Fruit fly (Drosophila melanogaster) whole organism, pupa: Measurements from ENCODE around the gene HDAC4.
A peak's percentile ranks its signal among the peaks of the same experiment; 100 is the strongest.

Experiments used
- CG10348 ChIP-seq: fragments of 200-800 bp; sonication (Bioruptor generic); IDR thresholded peaks from 2 replicates; pipeline ENCODE4 v1.3.6; 2022; ENCODE audit warnings: missing biosample characterization, missing genetic modification characterization
- CG12605 ChIP-seq: fragments of 200-800 bp; sonication (Bioruptor generic); IDR thresholded peaks from 2 replicates; pipeline ENCODE4 v1.3.6; 2022; ENCODE audit warnings: missing biosample characterization, missing genetic modification characterization
- CG13204 ChIP-seq: fragments of 200-800 bp; sonication (Bioruptor generic); optimal IDR thresholded peaks from 2 replicates; lab custom pipeline; 2018; ENCODE audit warnings: missing biosample characterization, mild to moderate bottlenecking, missing genetic modification characterization, moderate library complexity
- CG14655 ChIP-seq: fragments of 200-800 bp; sonication (Bioruptor generic); optimal IDR thresholded peaks from 3 replicates; lab custom pipeline; 2017; ENCODE audit warnings: mild to moderate bottlenecking, missing biosample characterization, missing genetic modification reagents, missing genetic modification characterization
- CG15710 ChIP-seq: fragments of 200-800 bp; sonication (Bioruptor generic); optimal IDR thresholded peaks from 2 replicates; lab custom pipeline; 2018; ENCODE audit warnings: missing biosample characterization, mild to moderate bottlenecking, missing genetic modification characterization, moderate library complexity
- CG17806 ChIP-seq: fragments of 200-800 bp; sonication (Bioruptor generic); optimal IDR thresholded peaks from 2 replicates; lab custom pipeline; 2018; ENCODE audit warnings: missing biosample characterization, mild to moderate bottlenecking, missing genetic modification characterization, moderate library complexity
- CG32121 ChIP-seq: fragments of 200-800 bp; sonication (Bioruptor generic); IDR thresholded peaks from 2 replicates; pipeline ENCODE4 v1.3.6; 2022; ENCODE audit warnings: missing biosample characterization, missing genetic modification characterization
- CG34367 ChIP-seq: fragments of 200-800 bp; sonication (Bioruptor generic); optimal IDR thresholded peaks from 2 replicates; lab custom pipeline; 2018; ENCODE audit warnings: missing biosample characterization, mild to moderate bottlenecking, missing genetic modification characterization
- CG4496 ChIP-seq: fragments of 200-800 bp; sonication (Bioruptor generic); IDR thresholded peaks from 3 replicates; pipeline ENCODE4 v1.3.6; 2022; ENCODE audit warnings: missing biosample characterization, missing genetic modification characterization
- CG8159 ChIP-seq: fragments of 200-800 bp; sonication (Bioruptor generic); optimal IDR thresholded peaks from 3 replicates; lab custom pipeline; 2018; ENCODE audit warnings: missing biosample characterization, mild to moderate bottlenecking, missing genetic modification characterization, moderate library complexity
- CG8301 ChIP-seq: fragments of 200-800 bp; sonication (Bioruptor generic); optimal IDR thresholded peaks from 2 replicates; lab custom pipeline; 2018; ENCODE audit warnings: missing biosample characterization, mild to moderate bottlenecking, missing genetic modification characterization
- CG9948 ChIP-seq: fragments of 200-800 bp; sonication (Bioruptor generic); optimal IDR thresholded peaks from 2 replicates; lab custom pipeline; 2018; ENCODE audit warnings: missing biosample characterization, mild to moderate bottlenecking, missing genetic modification characterization, moderate library complexity
- D1 ChIP-seq: fragments of 200-800 bp; sonication (Bioruptor generic); optimal IDR thresholded peaks from 2 replicates; lab custom pipeline; 2018; ENCODE audit warnings: missing biosample characterization, mild to moderate bottlenecking, missing genetic modification characterization, moderate library complexity
- EcR ChIP-seq: fragments of 200-800 bp; sonication (Bioruptor generic); optimal IDR thresholded peaks from 3 replicates; lab custom pipeline; 2019; ENCODE audit warnings: missing biosample characterization, missing genetic modification characterization, mild to moderate bottlenecking, moderate library complexity, missing genetic modification reagents
- Ets98B ChIP-seq: fragments of 200-800 bp; sonication (Bioruptor generic); IDR thresholded peaks from 2 replicates; pipeline ENCODE4 v1.3.6; 2022; ENCODE audit warnings: missing biosample characterization, missing genetic modification characterization
- Pif1A ChIP-seq: fragments of 200-800 bp; sonication (Bioruptor generic); optimal IDR thresholded peaks from 3 replicates; lab custom pipeline; 2016; ENCODE audit warnings: missing biosample characterization, missing genetic modification characterization
- Pif1B ChIP-seq: fragments of 200-800 bp; sonication (Bioruptor generic); optimal IDR thresholded peaks from 3 replicates; lab custom pipeline; 2016; ENCODE audit warnings: missing biosample characterization, missing genetic modification characterization
- Snoo ChIP-seq: fragments of 200-800 bp; sonication (Bioruptor generic); optimal IDR thresholded peaks from 3 replicates; lab custom pipeline; 2017; ENCODE audit warnings: missing biosample characterization, mild to moderate bottlenecking, missing genetic modification characterization, inconsistent platforms
- fd96Ca ChIP-seq: fragments of 200-800 bp; sonication (Bioruptor generic); IDR thresholded peaks from 3 replicates; pipeline ENCODE4 v1.3.6; 2022; ENCODE audit warnings: missing biosample characterization, missing genetic modification characterization
- gl ChIP-seq: fragments of 200-800 bp; sonication (Bioruptor generic); optimal IDR thresholded peaks from 2 replicates; lab custom pipeline; 2018; ENCODE audit warnings: missing biosample characterization, mild to moderate bottlenecking, missing genetic modification characterization
- rn ChIP-seq: fragments of 200-800 bp; sonication (Bioruptor generic); IDR thresholded peaks from 2 replicates; pipeline ENCODE4 v1.3.6; 2022; ENCODE audit warnings: missing biosample characterization, missing genetic modification characterization

The HDAC4 gene

DNA sequence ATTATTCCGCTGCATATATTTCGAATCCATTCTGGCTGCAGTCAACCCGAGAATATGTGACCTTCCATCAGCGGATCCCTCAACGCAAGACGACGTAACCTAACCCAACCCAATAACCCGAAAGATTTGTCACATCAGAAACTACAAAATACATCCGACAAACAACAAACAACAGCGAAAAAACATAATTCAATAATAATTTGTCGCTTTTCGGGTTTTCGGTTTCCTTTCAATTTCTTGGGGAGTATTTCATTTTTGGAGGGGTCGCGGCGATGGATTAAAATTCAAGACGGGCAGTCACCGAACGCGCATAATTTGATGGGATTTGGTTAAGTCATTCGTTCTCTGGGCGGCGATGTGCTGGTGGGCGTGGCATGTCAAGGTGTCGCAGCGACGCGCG is 54.5 kb downstream of the HDAC4 start:
- TF ChIP-seq CG15710 (no peak), CG4496 (GFP tag; lab: Robert Waterston, UW) (no peak), Ets98B (GFP tag; lab: Robert Waterston, UW) (no peak), fd96Ca (GFP tag; lab: Robert Waterston, UW) (no peak), CG32121 (no peak)

DNA sequence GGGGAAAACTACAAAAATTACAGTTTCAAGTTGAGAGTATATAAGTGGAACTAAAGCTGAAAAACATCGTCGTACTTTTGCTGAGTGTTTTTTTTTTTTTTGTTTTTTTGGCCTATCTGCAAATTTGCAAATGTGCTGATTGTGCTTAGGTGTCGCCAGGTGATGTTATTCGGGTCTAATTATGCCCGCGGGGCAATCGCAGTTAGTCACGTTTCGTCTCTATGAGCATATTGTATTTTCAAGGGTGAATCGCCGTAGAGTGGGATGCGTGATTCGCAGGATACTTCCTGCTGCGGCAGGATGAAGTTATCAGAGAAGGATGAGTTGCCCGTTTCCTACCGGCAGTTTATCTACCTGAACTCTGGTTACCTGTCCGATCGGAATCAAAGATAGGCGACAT is 55.6 kb downstream of the HDAC4 start:
- TF ChIP-seq CG12605 (no peak), Snoo (tag; lab: Kevin White, UChicago) (no peak), rn (GFP tag; lab: Robert Waterston, UW) (no peak), Ets98B (GFP tag; lab: Robert Waterston, UW) (no peak), CG32121 (no peak), CG9948 (tag; lab: Kevin White, UChicago) (no peak), gl (no peak)

DNA sequence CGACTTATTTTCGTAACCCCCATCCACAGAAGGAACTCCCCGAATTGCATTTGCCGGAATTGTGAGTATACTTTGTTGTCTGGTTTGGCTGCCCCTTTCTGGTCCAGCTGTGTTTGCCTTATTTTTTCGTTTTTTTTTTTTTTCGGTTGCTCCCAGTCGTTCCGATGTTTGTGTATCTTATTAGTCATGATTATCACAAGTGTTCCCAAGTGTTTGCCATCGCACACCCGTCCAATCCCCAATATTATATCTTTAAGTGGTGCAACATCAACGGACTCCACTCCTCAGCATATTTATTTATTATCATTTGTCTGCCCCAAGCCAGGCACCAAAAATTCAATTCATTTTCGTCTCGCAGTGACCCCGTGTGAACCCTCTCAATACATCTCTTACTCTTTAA is 56.2 kb downstream of the HDAC4 start:
- TF ChIP-seq Snoo (tag; lab: Kevin White, UChicago) (no peak), CG14655 (GFP tag; lab: Kevin White, UChicago) (no peak), gl (no peak), CG17806 (tag; lab: Kevin White, UChicago) (no peak), CG15710 (no peak), EcR (no peak), Ets98B (GFP tag; lab: Robert Waterston, UW) (no peak), fd96Ca (GFP tag; lab: Robert Waterston, UW) (no peak)

DNA sequence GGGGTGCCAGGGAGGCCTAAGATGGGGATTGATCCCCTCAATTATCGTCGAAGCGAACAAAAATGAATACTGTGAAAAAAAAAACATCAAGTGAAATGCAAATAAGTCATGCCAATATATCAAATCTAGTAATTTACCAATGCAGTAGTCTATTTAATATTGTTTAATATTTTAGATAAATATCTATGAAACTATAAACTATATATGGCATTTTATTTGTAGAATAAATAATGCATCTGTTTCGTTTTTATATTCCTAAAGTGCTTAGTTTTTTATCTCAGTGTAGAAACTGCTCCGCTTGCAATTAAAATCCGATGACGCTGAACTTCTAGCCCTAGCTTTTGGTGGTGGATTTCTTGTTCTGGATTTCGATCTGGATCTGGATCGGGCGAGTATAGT is 57.2 kb downstream of the HDAC4 start:
- TF ChIP-seq CG13204 (no peak), CG9948 (tag; lab: Kevin White, UChicago) (no peak), Pif1A (no peak), Snoo (tag; lab: Kevin White, UChicago) (no peak), CG14655 (GFP tag; lab: Kevin White, UChicago) (no peak)

DNA sequence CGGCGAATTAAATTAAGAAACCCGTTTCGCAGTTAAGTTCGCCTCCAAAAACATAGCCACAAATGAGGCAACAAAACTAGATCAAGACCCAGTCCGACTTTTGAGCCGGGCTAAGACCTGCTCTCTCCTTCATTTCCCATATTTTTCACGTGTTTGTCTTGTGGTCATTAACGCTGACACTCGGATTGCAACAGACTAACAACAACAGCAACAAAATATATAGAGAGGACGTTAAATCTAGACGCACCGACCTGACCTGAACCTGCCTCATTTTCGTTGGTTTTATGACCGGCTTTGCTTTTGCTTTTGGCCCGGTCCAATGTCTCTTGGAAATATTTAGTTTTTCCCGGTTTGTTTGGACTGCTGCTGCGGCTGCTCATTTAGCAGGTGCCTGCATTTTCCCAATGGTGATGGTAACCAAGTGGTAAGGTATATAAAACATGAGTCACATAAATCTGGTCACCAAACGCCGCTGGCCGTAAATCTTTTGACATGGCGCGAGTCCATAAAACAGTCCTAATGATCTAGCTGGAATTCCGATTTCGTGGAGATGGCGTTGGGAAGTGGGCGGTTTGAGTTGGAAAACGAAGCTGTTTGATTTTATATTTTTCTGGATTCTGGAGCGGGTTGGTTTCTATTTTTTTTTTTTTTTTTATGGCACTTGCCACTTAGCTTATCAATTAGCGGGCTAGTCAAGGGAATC is 57.8 kb downstream of the HDAC4 start:
- no peak for TF ChIP-seq Pif1A

DNA sequence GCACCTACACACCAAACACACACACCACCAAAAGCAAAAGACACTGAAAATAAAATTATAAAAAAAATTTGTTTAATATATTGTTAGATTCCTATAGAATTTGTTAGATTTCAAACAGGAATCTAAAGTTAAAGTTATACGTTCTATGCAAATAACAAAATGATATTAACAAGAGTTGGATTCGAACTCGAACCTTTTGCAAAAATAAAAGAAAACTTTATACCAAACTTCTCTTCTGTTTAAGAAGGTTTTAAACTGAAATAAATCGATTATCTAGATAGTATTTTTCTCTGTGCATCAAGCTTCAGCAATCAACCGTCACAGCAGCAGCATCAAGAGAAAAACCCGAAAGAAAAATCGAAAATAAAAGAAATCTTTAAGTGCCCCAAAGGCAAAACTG is 59.0 kb downstream of the HDAC4 start:
- no peak for TF ChIP-seq Ets98B (GFP tag; lab: Robert Waterston, UW)
- TF ChIP-seq CG4496 (GFP tag; lab: Robert Waterston, UW), result no peak
- TF ChIP-seq CG8159 (tag; lab: Kevin White, UChicago), result peak; percentile 73
- TF ChIP-seq EcR, result no peak
- peak; percentile 12 for TF ChIP-seq Pif1B
- no peak for TF ChIP-seq rn (GFP tag; lab: Robert Waterston, UW)
- no peak for TF ChIP-seq CG32121
- peak; percentile 72 for TF ChIP-seq CG14655 (GFP tag; lab: Kevin White, UChicago)
- peak; percentile 58 for TF ChIP-seq CG8301 (tag; lab: Kevin White, UChicago)
- TF ChIP-seq CG13204, result no peak
- peak; percentile 62 for TF ChIP-seq CG17806 (tag; lab: Kevin White, UChicago)
- peak; percentile 64 for TF ChIP-seq CG15710
- TF ChIP-seq Pif1A, result peak; percentile 44
- TF ChIP-seq CG34367 (tag; lab: Kevin White, UChicago), result peak; percentile 41
- TF ChIP-seq fd96Ca (GFP tag; lab: Robert Waterston, UW), result no peak
- peak; percentile 11 for TF ChIP-seq Snoo (tag; lab: Kevin White, UChicago)
- no peak for TF ChIP-seq CG12605
- TF ChIP-seq CG10348, result no peak
- TF ChIP-seq D1 (tag; lab: Kevin White, UChicago), result peak; percentile 5
- TF ChIP-seq CG9948 (tag; lab: Kevin White, UChicago), result peak; percentile 59
- TF ChIP-seq gl, result no peak

- TF ChIP-seq CG13204 (no peak), Pif1A (no peak), Pif1B (no peak), CG17806 (tag; lab: Kevin White, UChicago) (no peak)
These were observed 60.6 kb downstream of the HDAC4 start for dm6 chrX:13224846-13225245.

DNA sequence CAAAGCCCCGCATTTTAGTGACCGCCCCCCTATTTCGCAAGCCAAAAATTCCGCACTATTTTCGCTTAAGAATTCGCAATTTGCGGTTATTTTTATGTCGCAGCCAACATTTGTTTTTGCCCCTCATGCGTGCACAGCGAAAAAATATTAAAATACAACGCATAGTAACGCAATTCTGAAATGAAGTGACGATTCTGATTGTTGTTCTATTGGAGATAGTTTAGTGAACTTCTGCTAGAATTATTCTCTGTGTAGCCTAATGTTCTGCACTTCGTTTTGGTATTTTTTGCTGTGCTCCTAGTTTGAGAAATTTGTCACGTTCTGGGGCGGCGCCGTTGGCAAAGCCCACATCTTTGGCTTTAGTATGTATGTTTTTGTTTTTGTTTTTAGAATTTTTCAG is 63.6 kb downstream of the HDAC4 start:
- TF ChIP-seq EcR (no peak), CG4496 (GFP tag; lab: Robert Waterston, UW) (peak; percentile 36; the same call in 1 of the 3 replicates), CG14655 (GFP tag; lab: Kevin White, UChicago) (peak; percentile 19), CG10348 (no peak), Pif1B (no peak), CG32121 (peak; percentile 56; the same call in 1 of the 2 replicates), fd96Ca (GFP tag; lab: Robert Waterston, UW) (0 out of 3 replicates have a peak, but pooled peaks have one; percentile 27), Pif1A (no peak), CG8301 (tag; lab: Kevin White, UChicago) (peak; percentile 28), Ets98B (GFP tag; lab: Robert Waterston, UW) (peak; percentile 64)
